Fruit fly (Drosophila melanogaster): Measurements from ENCODE around the gene CG17450.
"Not testable (repeated sequence)": the region's sequence is repeated elsewhere in the genome, so short reads cannot be mapped to it uniquely, and the experiment has no call there.

DNA sequence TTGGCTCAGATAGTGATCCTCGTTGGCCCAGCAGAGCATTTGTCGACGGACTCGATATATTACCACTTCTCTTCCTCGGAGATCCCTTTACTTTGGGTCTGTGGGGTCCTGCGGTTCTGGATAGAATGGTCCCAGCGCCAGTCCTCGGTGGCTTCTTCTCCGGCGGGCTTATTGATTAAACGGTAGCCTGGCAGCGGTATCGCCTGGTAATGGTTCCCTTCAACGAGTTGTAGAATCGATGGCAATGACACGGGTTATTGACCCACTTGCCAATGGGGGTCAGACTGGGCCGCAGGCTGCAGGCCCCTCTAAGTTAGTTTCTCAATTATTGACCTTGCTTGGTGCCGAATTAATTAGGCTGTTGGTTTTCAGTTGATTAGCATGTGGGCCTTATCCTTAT lies at the start of gene CG17450:
- TF ChIP-seq Mio (GFP tag; optimal IDR thresholded peaks at IDR 0.05); psq (GFP tag; optimal IDR thresholded peaks at IDR 0.05); h (GFP tag; optimal IDR thresholded peaks at IDR 0.05); fru (GFP tag; optimal IDR thresholded peaks at IDR 0.05); Dfd (GFP tag; optimal IDR thresholded peaks at IDR 0.05); CG32264 (GFP tag; optimal IDR thresholded peaks at IDR 0.05); Hr83 (GFP tag; optimal IDR thresholded peaks at IDR 0.05; ENCODE audit: poor library complexity, severe bottlenecking); sage (GFP tag; optimal IDR thresholded peaks at IDR 0.05); dl (GFP tag; optimal IDR thresholded peaks at IDR 0.05; ENCODE audit: insufficient read depth in 1 of 2, partially characterized antibody in 2 of 2): not testable (repeated sequence)

All from whole organism, wandering third instar larva.